Worm (Caenorhabditis elegans) whole organism, L4 larva: ENCODE measurements around the gene T12B3.3.

Source experiments
- F26F4.8 ChIP-seq: fragments of 200-800 bp; sonication (Bioruptor generic); conservative IDR thresholded peaks from 2 replicates; pipeline ENCODE4 v1.3.6; 2022; ENCODE audit warnings: missing genetic modification characterization, missing compliant biosample characterization
- F37D6.2 ChIP-seq: sonication (generic microtip); optimal IDR thresholded peaks from 2 replicates; lab custom pipeline; 2016; ENCODE audit warnings: mild to moderate bottlenecking, missing genetic modification characterization, missing compliant biosample characterization
- F49E8.2 ChIP-seq: sonication (generic microtip); optimal IDR thresholded peaks from 2 replicates; lab custom pipeline; 2016; ENCODE audit warnings: missing compliant biosample characterization, mild to moderate bottlenecking, missing genetic modification characterization, borderline replicate concordance
- T26A8.4 ChIP-seq: fragments of 200-800 bp; sonication (Bioruptor generic); IDR thresholded peaks from 2 replicates; pipeline ENCODE4 v1.3.6; 2022; ENCODE audit warnings: missing genetic modification characterization, missing compliant biosample characterization
- Y48G9A.11 ChIP-seq: fragments of 200-800 bp; sonication (Bioruptor generic); IDR thresholded peaks from 2 replicates; pipeline ENCODE4 v1.3.6; 2022; ENCODE audit warnings: missing genetic modification reagents, missing genetic modification characterization, missing compliant biosample characterization
- arid-1 ChIP-seq: fragments of 200-800 bp; sonication (Bioruptor generic); conservative IDR thresholded peaks from 2 replicates; pipeline ENCODE4 v1.3.6; 2022; ENCODE audit warnings: missing genetic modification reagents, missing genetic modification characterization, missing compliant biosample characterization
- ceh-20 ChIP-seq: fragments of 200-800 bp; sonication (Bioruptor generic); IDR thresholded peaks from 2 replicates; pipeline ENCODE4 v1.3.6; 2022; ENCODE audit warnings: missing genetic modification reagents, missing genetic modification characterization, missing compliant biosample characterization
- ceh-28 ChIP-seq: fragments of 150-350 bp; optimal IDR thresholded peaks from 2 replicates; lab custom pipeline; 2014; ENCODE audit warnings: missing biosample characterization, missing genetic modification reagents, missing genetic modification characterization
- ceh-32 ChIP-seq: sonication (generic microtip); optimal IDR thresholded peaks from 2 replicates; lab custom pipeline; 2016; ENCODE audit warnings: mild to moderate bottlenecking, missing genetic modification characterization, missing compliant biosample characterization; ENCODE audit not compliant: poor library complexity
- ctbp-1 ChIP-seq: fragments of 200-800 bp; sonication (Bioruptor generic); IDR thresholded peaks from 2 replicates; pipeline ENCODE4 v1.3.6; 2022; ENCODE audit warnings: missing genetic modification reagents, missing genetic modification characterization, missing compliant biosample characterization
- daf-12 ChIP-seq: fragments of 150-350 bp; optimal IDR thresholded peaks from 2 replicates; lab custom pipeline; 2014; ENCODE audit warnings: missing biosample characterization, missing genetic modification reagents, missing genetic modification characterization
- daf-8 ChIP-seq: fragments of 200-800 bp; sonication (Bioruptor generic); IDR thresholded peaks from 2 replicates; pipeline ENCODE4 v1.3.6; 2022; ENCODE audit warnings: missing genetic modification characterization, missing compliant biosample characterization
- dmd-6 ChIP-seq: fragments of 200-800 bp; sonication (Bioruptor generic); IDR thresholded peaks from 2 replicates; pipeline ENCODE4 v1.3.6; 2022; ENCODE audit warnings: missing genetic modification reagents, missing genetic modification characterization, missing compliant biosample characterization
- dmd-9 ChIP-seq: fragments of 200-800 bp; sonication (Bioruptor generic); IDR thresholded peaks from 2 replicates; pipeline ENCODE4 v1.3.6; 2022; ENCODE audit warnings: missing genetic modification reagents, missing genetic modification characterization, missing compliant biosample characterization
- dpl-1 ChIP-seq: fragments of 150-350 bp; optimal IDR thresholded peaks from 2 replicates; lab custom pipeline; 2014; ENCODE audit warnings: missing biosample characterization, missing genetic modification reagents, missing genetic modification characterization
- egl-43 ChIP-seq: fragments of 200-800 bp; sonication (Bioruptor generic); IDR thresholded peaks from 2 replicates; pipeline ENCODE4 v1.3.6; 2022; ENCODE audit warnings: missing genetic modification reagents, missing genetic modification characterization, missing compliant biosample characterization
- fos-1 ChIP-seq: fragments of 150-350 bp; optimal IDR thresholded peaks from 2 replicates; lab custom pipeline; 2014; ENCODE audit warnings: missing biosample characterization, missing genetic modification characterization
- hmg-1.1 ChIP-seq: fragments of 200-800 bp; sonication (Bioruptor generic); IDR thresholded peaks from 2 replicates; pipeline ENCODE4 v1.3.6; 2022; ENCODE audit warnings: missing genetic modification reagents, missing genetic modification characterization, missing compliant biosample characterization
- lim-7 ChIP-seq: fragments of 200-800 bp; sonication (Bioruptor generic); IDR thresholded peaks from 2 replicates; pipeline ENCODE4 v1.3.6; 2022; ENCODE audit warnings: missing genetic modification characterization, missing compliant biosample characterization
- lin-29 ChIP-seq: fragments of 200-800 bp; sonication (Bioruptor generic); IDR thresholded peaks from 2 replicates; pipeline ENCODE4 v1.3.6; 2022; ENCODE audit warnings: missing genetic modification reagents, missing genetic modification characterization, missing compliant biosample characterization
- lin-38 ChIP-seq: fragments of 200-800 bp; sonication (Bioruptor generic); IDR thresholded peaks from 2 replicates; pipeline ENCODE4 v1.3.6; 2022; ENCODE audit warnings: missing genetic modification reagents, missing genetic modification characterization, missing compliant biosample characterization
- lin-39 ChIP-seq: fragments of 150-350 bp; optimal IDR thresholded peaks from 2 replicates; lab custom pipeline; 2014; ENCODE audit warnings: missing biosample characterization, missing genetic modification reagents, missing genetic modification characterization
- madf-5 ChIP-seq, 2 experiments: fragments of 200-800 bp; sonication (Bioruptor generic); IDR thresholded peaks; 2 replicates each; pipeline ENCODE4 v1.3.6; 2022; ENCODE audit warnings: missing compliant biosample characterization in 2 of 2, missing genetic modification characterization in 2 of 2
- madf-9 ChIP-seq: fragments of 200-800 bp; sonication (Bioruptor generic); conservative IDR thresholded peaks from 2 replicates; pipeline ENCODE4 v1.3.6; 2022; ENCODE audit warnings: missing genetic modification reagents, missing genetic modification characterization, missing compliant biosample characterization
- mdl-1 ChIP-seq, 2 experiments: fragments of 150-350 bp in 1 of 2; sonication (generic microtip) in 1 of 2; optimal IDR thresholded peaks; 2 replicates each; lab custom pipeline; 2014 to 2017; ENCODE audit warnings: missing biosample characterization in 2 of 2, missing genetic modification characterization in 2 of 2
- mdt-29 ChIP-seq: fragments of 200-800 bp; sonication (Bioruptor generic); IDR thresholded peaks from 2 replicates; pipeline ENCODE4 v1.3.6; 2022; ENCODE audit warnings: missing genetic modification reagents, missing genetic modification characterization, missing compliant biosample characterization
- mes-2 ChIP-seq: sonication (generic microtip); optimal IDR thresholded peaks from 2 replicates; lab custom pipeline; 2016; ENCODE audit warnings: missing genotype, mild to moderate bottlenecking, missing genetic modification characterization, missing compliant biosample characterization; ENCODE audit not compliant: poor library complexity, severe bottlenecking
- mxl-3 ChIP-seq: fragments of 200-800 bp; sonication (Bioruptor generic); optimal IDR thresholded peaks from 2 replicates; lab custom pipeline; 2018; ENCODE audit warnings: mild to moderate bottlenecking, missing genetic modification characterization, missing compliant biosample characterization
- nhr-10 ChIP-seq: fragments of 150-350 bp; optimal IDR thresholded peaks from 2 replicates; lab custom pipeline; 2014; ENCODE audit warnings: missing biosample characterization, missing genetic modification characterization
- nhr-111 ChIP-seq: fragments of 200-800 bp; sonication (Bioruptor generic); optimal IDR thresholded peaks from 2 replicates; lab custom pipeline; 2018; ENCODE audit warnings: mild to moderate bottlenecking, missing genetic modification characterization, missing compliant biosample characterization
- nhr-48 ChIP-seq: sonication (generic microtip); optimal IDR thresholded peaks from 2 replicates; lab custom pipeline; 2016; ENCODE audit warnings: mild to moderate bottlenecking, missing genetic modification characterization, missing compliant biosample characterization
- nhr-6 ChIP-seq: fragments of 150-350 bp; optimal IDR thresholded peaks from 2 replicates; lab custom pipeline; 2014; ENCODE audit warnings: missing biosample characterization, missing genetic modification characterization
- nhr-77 ChIP-seq: fragments of 150-350 bp; optimal IDR thresholded peaks from 2 replicates; lab custom pipeline; 2014; ENCODE audit warnings: missing biosample characterization, missing genetic modification characterization
- saeg-2 ChIP-seq: fragments of 200-800 bp; sonication (Bioruptor generic); IDR thresholded peaks from 2 replicates; pipeline ENCODE4 v1.3.6; 2022; ENCODE audit warnings: missing genetic modification reagents, missing genetic modification characterization, missing compliant biosample characterization
- snpc-4 ChIP-seq: fragments of 150-350 bp; optimal IDR thresholded peaks from 2 replicates; lab custom pipeline; 2014; ENCODE audit warnings: missing biosample characterization, missing genetic modification characterization
- spr-3 ChIP-seq: fragments of 200-800 bp; sonication (Bioruptor generic); optimal IDR thresholded peaks from 2 replicates; lab custom pipeline; 2018; ENCODE audit warnings: mild to moderate bottlenecking, missing genetic modification characterization, missing compliant biosample characterization
- tra-1 ChIP-seq: fragments of 200-800 bp; sonication (Bioruptor generic); IDR thresholded peaks from 2 replicates; pipeline ENCODE4 v1.3.6; 2022; ENCODE audit warnings: missing genetic modification reagents, missing genetic modification characterization, missing compliant biosample characterization
- unc-39 ChIP-seq: sonication (generic microtip); optimal IDR thresholded peaks from 2 replicates; lab custom pipeline; 2017; ENCODE audit warnings: missing biosample characterization, missing genetic modification characterization
- unc-62 ChIP-seq, 3 experiments: fragments of 150-350 bp in 1 of 3; sonication (generic microtip); optimal IDR thresholded peaks in 2 of 3; peaks in 1 of 3; 1 replicate in 1 of 3; 2 replicates in 2 of 3; lab custom pipeline; 2014 to 2017; ENCODE audit warnings: missing biosample characterization in 3 of 3, missing genetic modification characterization in 3 of 3, missing genetic modification reagents in 3 of 3, missing genotype in 1 of 3
- vab-7 ChIP-seq: fragments of 200-800 bp; sonication (Bioruptor generic); IDR thresholded peaks from 2 replicates; pipeline ENCODE4 v1.3.6; 2022; ENCODE audit warnings: missing genetic modification reagents, missing genetic modification characterization, missing compliant biosample characterization

The T12B3.3 gene

DNA sequence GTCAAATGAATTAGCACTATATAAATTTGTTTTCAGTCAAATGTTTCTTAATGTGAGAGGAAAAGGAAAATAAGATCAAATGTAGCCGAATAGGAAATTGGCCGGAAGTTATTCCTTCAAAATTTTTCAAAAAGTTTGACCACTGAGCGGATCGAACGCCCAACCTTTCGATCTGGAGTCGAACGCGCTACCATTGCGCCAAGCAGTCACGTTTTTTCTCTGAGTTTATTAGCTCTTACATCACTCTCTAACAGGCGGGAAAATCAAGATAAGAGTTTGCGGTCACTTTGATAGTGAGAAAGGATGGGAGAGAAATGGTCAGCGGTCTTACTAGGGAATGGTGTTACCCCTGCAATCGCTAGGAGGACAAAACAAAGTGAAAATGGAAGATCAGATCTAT, 30.9 kb upstream of the T12B3.3 start (continued):
- peak; percentile 37 for TF ChIP-seq dmd-6 (GFP tag; lab: Robert Waterston, UW)
- TF ChIP-seq ceh-32 (tag; lab: Kevin White, UChicago), result no peak
- no peak for TF ChIP-seq nhr-6
- TF ChIP-seq mxl-3 (GFP tag; lab: Kevin White, UChicago), result no peak
- TF ChIP-seq madf-5 (GFP tag; IDR thresholded peaks at IDR 0.05; lab: Robert Waterston, UW), result peak in 1 of 2 experiments; percentile 74; a peak in 1 of 4 replicates
- TF ChIP-seq fos-1 (tag; lab: Kevin White, UChicago), result no peak
- TF ChIP-seq unc-62 (GFP tag; optimal IDR thresholded peaks at IDR 0.05 in 1 of 2; lab: Kevin White, UChicago), result no peak
- no peak for TF ChIP-seq unc-62 (tag; optimal IDR thresholded peaks at IDR 0.05; lab: Kevin White, UChicago)
- no peak for TF ChIP-seq daf-8
- TF ChIP-seq egl-43 (GFP tag; lab: Robert Waterston, UW), result peak; percentile 88; the same call in 1 of the 2 replicates
- 0 out of 2 replicates have a peak, but pooled peaks have one; percentile 36 for TF ChIP-seq ceh-20 (GFP tag; lab: Robert Waterston, UW)
- peak; percentile 34; the same call in 1 of the 2 replicates for TF ChIP-seq mdt-29
- no peak for TF ChIP-seq mes-2
- no peak for TF ChIP-seq lin-38 (GFP tag; lab: Robert Waterston, UW)
- TF ChIP-seq saeg-2 (GFP tag; lab: Robert Waterston, UW), result no peak
- no peak for TF ChIP-seq nhr-48 (tag; lab: Kevin White, UChicago)
- TF ChIP-seq snpc-4 (tag; lab: Kevin White, UChicago), result no peak
- TF ChIP-seq dpl-1 (GFP tag; lab: Kevin White, UChicago), result no peak
- TF ChIP-seq F37D6.2 (tag; lab: Kevin White, UChicago), result no peak
- TF ChIP-seq lim-7, result peak; percentile 92
- peak; percentile 6 for TF ChIP-seq nhr-77 (tag; lab: Kevin White, UChicago)
- peak; percentile 63 for TF ChIP-seq T26A8.4 (GFP tag; lab: Robert Waterston, UW)
- TF ChIP-seq lin-29 (GFP tag; lab: Robert Waterston, UW), result no peak
- no peak for TF ChIP-seq nhr-111 (GFP tag; lab: Kevin White, UChicago)
- TF ChIP-seq hmg-1.1 (GFP tag; lab: Robert Waterston, UW), result peak; percentile 40; the same call in 1 of the 2 replicates
- TF ChIP-seq dmd-9 (GFP tag; lab: Robert Waterston, UW), result peak; percentile 37; the same call in 1 of the 2 replicates
- TF ChIP-seq vab-7, result peak; percentile 61; the same call in 1 of the 2 replicates
- no peak for TF ChIP-seq madf-9 (GFP tag; lab: Robert Waterston, UW)
- peak; percentile 26; the same call in 1 of the 2 replicates for TF ChIP-seq Y48G9A.11
- no peak for TF ChIP-seq ctbp-1
- TF ChIP-seq ceh-28 (tag; lab: Kevin White, UChicago), result no peak
- TF ChIP-seq spr-3 (GFP tag; lab: Kevin White, UChicago), result no peak
- TF ChIP-seq arid-1, result no peak
- no peak for TF ChIP-seq lin-39 (tag; lab: Kevin White, UChicago)
- TF ChIP-seq nhr-10, result no peak
- peak; percentile 51; the same call in 1 of the 2 replicates for TF ChIP-seq tra-1 (GFP tag; lab: Robert Waterston, UW)

DNA sequence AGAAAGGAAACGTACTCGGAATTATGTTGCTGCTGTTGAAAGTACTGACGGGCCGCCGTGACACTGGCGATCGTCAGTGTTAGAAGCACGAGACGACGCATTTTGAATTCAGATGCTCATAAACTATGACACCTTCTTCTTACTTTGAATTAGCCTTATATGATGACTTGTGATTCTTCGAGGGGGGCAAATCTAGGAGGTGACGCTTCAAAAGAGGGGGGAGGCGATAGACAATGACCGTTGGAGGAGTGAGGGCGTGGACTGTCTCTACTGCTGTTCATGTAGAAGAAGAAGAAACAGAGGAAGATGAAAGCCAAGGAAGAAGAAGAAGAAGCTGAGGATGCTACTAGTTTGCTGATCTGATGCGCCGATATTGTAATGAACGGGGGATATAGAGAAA, 28.2 kb upstream of the T12B3.3 start, which contains the start of gene daf-42:
Gene daf-42, minus strand, starts transcription at position 101 of the 400 bp plus-strand sequence.
- TF ChIP-seq dmd-6 (GFP tag; lab: Robert Waterston, UW) (no peak), unc-39 (tag; lab: Kevin White, UChicago) (no peak), saeg-2 (GFP tag; lab: Robert Waterston, UW) (no peak), lin-29 (GFP tag; lab: Robert Waterston, UW) (no peak), F26F4.8 (no peak), F49E8.2 (tag; lab: Kevin White, UChicago) (no peak), daf-12 (tag; lab: Kevin White, UChicago) (no peak), mdl-1 (tag; optimal IDR thresholded peaks at IDR 0.05; lab: Kevin White, UChicago) (no peak)
